Fruit fly (Drosophila melanogaster) whole organism, embryonic: ENCODE data around the gene CG15403.
A peak's percentile ranks its signal among the peaks of the same experiment; 100 is the strongest.

Source experiments
- CG10209 ChIP-seq: fragments of 200-800 bp; sonication (Bioruptor generic); optimal IDR thresholded peaks from 3 replicates; lab custom pipeline; 2017; ENCODE audit warnings: missing biosample characterization, mild to moderate bottlenecking, missing genetic modification characterization, missing genetic modification reagents
- CG10321 ChIP-seq: fragments of 200-800 bp; sonication (Bioruptor generic); IDR thresholded peaks from 2 replicates; pipeline ENCODE4 v1.3.6; 2022; ENCODE audit warnings: missing biosample characterization, missing genetic modification characterization
- CG10979 ChIP-seq: fragments of 200-800 bp; sonication (Bioruptor generic); optimal IDR thresholded peaks from 2 replicates; lab custom pipeline; 2018; ENCODE audit warnings: missing biosample characterization, mild to moderate bottlenecking, missing genetic modification characterization, moderate library complexity
- CG12391 ChIP-seq: fragments of 200-800 bp; sonication (Bioruptor generic); optimal IDR thresholded peaks from 3 replicates; lab custom pipeline; 2018; ENCODE audit warnings: missing biosample characterization, mild to moderate bottlenecking, missing genetic modification characterization, moderate library complexity
- CG12942 ChIP-seq: fragments of 200-800 bp; sonication (Bioruptor generic); optimal IDR thresholded peaks from 3 replicates; lab custom pipeline; 2016; ENCODE audit warnings: missing biosample characterization, missing genetic modification characterization
- CG15514 ChIP-seq: fragments of 200-800 bp; sonication (Bioruptor generic); optimal IDR thresholded peaks from 3 replicates; lab custom pipeline; 2017; ENCODE audit warnings: missing biosample characterization, missing genetic modification characterization, mild to moderate bottlenecking, moderate library complexity, missing genetic modification reagents
- CG18619 ChIP-seq: fragments of 200-800 bp; sonication (Bioruptor generic); optimal IDR thresholded peaks from 3 replicates; lab custom pipeline; 2017; ENCODE audit warnings: missing biosample characterization, mild to moderate bottlenecking, missing genetic modification characterization
- CG2129 ChIP-seq: fragments of 200-800 bp; sonication (Bioruptor generic); IDR thresholded peaks from 2 replicates; pipeline ENCODE4 v1.3.6; 2022; ENCODE audit warnings: missing biosample characterization, missing genetic modification characterization; ENCODE audit not compliant: partially characterized antibody
- CG3407 ChIP-seq: fragments of 200-800 bp; sonication (Bioruptor generic); optimal IDR thresholded peaks from 2 replicates; lab custom pipeline; 2018; ENCODE audit warnings: missing biosample characterization, mild to moderate bottlenecking, missing genetic modification characterization
- CG6791 ChIP-seq: fragments of 200-800 bp; sonication (Bioruptor generic); IDR thresholded peaks from 3 replicates; pipeline ENCODE4 v1.3.6; 2022; ENCODE audit warnings: missing biosample characterization, missing genetic modification characterization; ENCODE audit not compliant: partially characterized antibody
- CG7372 ChIP-seq: fragments of 200-800 bp; sonication (Bioruptor generic); IDR thresholded peaks from 2 replicates; pipeline ENCODE4 v1.3.6; 2022; ENCODE audit warnings: missing biosample characterization, missing genetic modification characterization
- CG8359 ChIP-seq: fragments of 200-800 bp; sonication (Bioruptor generic); optimal IDR thresholded peaks from 2 replicates; lab custom pipeline; 2017; ENCODE audit warnings: missing biosample characterization, mild to moderate bottlenecking, missing genetic modification characterization, borderline replicate concordance
- CG9797 ChIP-seq: fragments of 200-800 bp; sonication (Bioruptor generic); optimal IDR thresholded peaks from 3 replicates; lab custom pipeline; 2018; ENCODE audit warnings: missing biosample characterization, mild to moderate bottlenecking, missing genetic modification characterization
- D ChIP-seq, 2 experiments: fragments of 200-800 bp in 1 of 2; fragments of >200 bp in 1 of 2; sonication (Bioruptor generic) in 1 of 2; optimal IDR thresholded peaks; 2 replicates in 1 of 2; 3 replicates in 1 of 2; lab custom pipeline; 2017; ENCODE audit warnings: mild to moderate bottlenecking in 1 of 2, missing biosample characterization in 1 of 2, missing genetic modification characterization in 1 of 2, missing genetic modification reagents in 1 of 2
- E2f2 ChIP-seq: fragments of 200-800 bp; sonication (Bioruptor generic); IDR thresholded peaks from 2 replicates; pipeline ENCODE4 v1.3.6; 2022; ENCODE audit warnings: missing biosample characterization, missing genetic modification characterization
- Hand ChIP-seq: fragments of 200-800 bp; sonication (Bioruptor generic); optimal IDR thresholded peaks from 2 replicates; lab custom pipeline; 2017; ENCODE audit warnings: mild to moderate bottlenecking, missing biosample characterization, missing genetic modification reagents, missing genetic modification characterization
- NK7.1 ChIP-seq: fragments of 200-800 bp; sonication (Bioruptor generic); optimal IDR thresholded peaks from 3 replicates; lab custom pipeline; 2016; ENCODE audit warnings: missing biosample characterization, missing genetic modification characterization
- Nf-YC ChIP-seq: fragments of 200-800 bp; optimal IDR thresholded peaks from 3 replicates; lab custom pipeline; 2019; ENCODE audit warnings: missing biosample characterization, mild to moderate bottlenecking, missing genetic modification characterization, moderate library complexity
- Ptx1 ChIP-seq: fragments of 200-800 bp; sonication (Bioruptor generic); IDR thresholded peaks from 2 replicates; pipeline ENCODE4 v1.3.6; 2022; ENCODE audit warnings: missing biosample characterization, missing genetic modification characterization
- Ravus ChIP-seq: fragments of 200-800 bp; sonication (Bioruptor generic); IDR thresholded peaks from 2 replicates; pipeline ENCODE4 v1.3.6; 2022; ENCODE audit warnings: missing biosample characterization, missing genetic modification characterization
- Sox100B ChIP-seq: fragments of 200-800 bp; sonication (Bioruptor generic); optimal IDR thresholded peaks from 3 replicates; lab custom pipeline; 2018; ENCODE audit warnings: missing biosample characterization, mild to moderate bottlenecking, missing genetic modification characterization
- Taf1 ChIP-seq: fragments of 200-800 bp; sonication (Bioruptor generic); IDR thresholded peaks from 2 replicates; pipeline ENCODE4 v1.3.6; 2022; ENCODE audit warnings: missing biosample characterization, missing genetic modification characterization
- ara ChIP-seq: fragments of 200-800 bp; sonication (Bioruptor generic); IDR thresholded peaks from 2 replicates; pipeline ENCODE4 v1.3.6; 2022; ENCODE audit warnings: missing biosample characterization, missing genetic modification characterization
- bab2 ChIP-seq: fragments of 200-800 bp; sonication (Bioruptor generic); optimal IDR thresholded peaks from 2 replicates; lab custom pipeline; 2016; ENCODE audit warnings: missing biosample characterization, missing genetic modification characterization
- btn ChIP-seq: fragments of 200-800 bp; sonication (Bioruptor generic); optimal IDR thresholded peaks from 2 replicates; lab custom pipeline; 2016; ENCODE audit warnings: missing biosample characterization, missing genetic modification characterization
- cad ChIP-seq: fragments of >200 bp; optimal IDR thresholded peaks from 2 replicates; lab custom pipeline; 2017; ENCODE audit warnings: missing biosample characterization, missing genetic modification characterization
- cas ChIP-seq: fragments of 200-800 bp; sonication (Bioruptor generic); IDR thresholded peaks from 2 replicates; pipeline ENCODE4 v1.3.6; 2022; ENCODE audit warnings: missing biosample characterization, missing genetic modification characterization
- chm ChIP-seq: fragments of 200-800 bp; sonication (Bioruptor generic); IDR thresholded peaks from 2 replicates; pipeline ENCODE4 v1.3.6; 2022; ENCODE audit warnings: missing biosample characterization, missing genetic modification characterization
- corto ChIP-seq: fragments of 200-800 bp; sonication (Bioruptor generic); optimal IDR thresholded peaks from 2 replicates; lab custom pipeline; 2016; ENCODE audit warnings: missing biosample characterization, mild to moderate bottlenecking, missing genetic modification characterization, moderate library complexity
- dysf ChIP-seq: fragments of 200-800 bp; sonication (Bioruptor generic); IDR thresholded peaks from 3 replicates; pipeline ENCODE4 v1.3.6; 2022; ENCODE audit warnings: missing biosample characterization, missing genetic modification characterization
- emc ChIP-seq: fragments of 200-800 bp; sonication (Bioruptor generic); optimal IDR thresholded peaks from 2 replicates; lab custom pipeline; 2016; ENCODE audit warnings: missing biosample characterization, missing genetic modification characterization
- en ChIP-seq: fragments of 200-800 bp; sonication (Bioruptor generic); optimal IDR thresholded peaks from 2 replicates; lab custom pipeline; 2016; ENCODE audit warnings: missing biosample characterization, missing genetic modification characterization
- gem ChIP-seq: fragments of 200-800 bp; sonication (Bioruptor generic); optimal IDR thresholded peaks from 2 replicates; lab custom pipeline; 2019; ENCODE audit warnings: missing biosample characterization, mild to moderate bottlenecking, missing genetic modification characterization, moderate library complexity
- her ChIP-seq: fragments of 200-800 bp; sonication (Bioruptor generic); optimal IDR thresholded peaks from 2 replicates; lab custom pipeline; 2016; ENCODE audit warnings: missing biosample characterization, missing genetic modification characterization
- ind ChIP-seq: fragments of 200-800 bp; sonication (Bioruptor generic); optimal IDR thresholded peaks from 3 replicates; lab custom pipeline; 2016; ENCODE audit warnings: missing biosample characterization, missing genetic modification characterization
- jing ChIP-seq: fragments of 200-800 bp; sonication (Bioruptor generic); optimal IDR thresholded peaks from 2 replicates; lab custom pipeline; 2018; ENCODE audit warnings: missing biosample characterization, mild to moderate bottlenecking, missing genetic modification characterization
- lbe ChIP-seq: fragments of 200-800 bp; sonication (Bioruptor generic); optimal IDR thresholded peaks from 2 replicates; lab custom pipeline; 2016; ENCODE audit warnings: missing biosample characterization, mild to moderate bottlenecking, missing genetic modification characterization
- nerfin-1 ChIP-seq: fragments of 200-800 bp; sonication (Bioruptor generic); optimal IDR thresholded peaks from 3 replicates; lab custom pipeline; 2019; ENCODE audit warnings: missing biosample characterization, mild to moderate bottlenecking, missing genetic modification characterization, moderate library complexity
- p53 ChIP-seq: fragments of 200-800 bp; sonication (Bioruptor generic); optimal IDR thresholded peaks from 2 replicates; lab custom pipeline; 2016; ENCODE audit warnings: missing biosample characterization, missing genetic modification characterization
- pfk ChIP-seq: fragments of 200-800 bp; sonication (Bioruptor generic); optimal IDR thresholded peaks from 2 replicates; lab custom pipeline; 2018; ENCODE audit warnings: missing biosample characterization, mild to moderate bottlenecking, missing genetic modification characterization, moderate library complexity
- pnt ChIP-seq: fragments of 200-800 bp; sonication (Bioruptor generic); optimal IDR thresholded peaks from 3 replicates; lab custom pipeline; 2016; ENCODE audit warnings: missing biosample characterization, missing genetic modification characterization
- schlank ChIP-seq: fragments of 200-800 bp; sonication (Bioruptor generic); optimal IDR thresholded peaks from 2 replicates; lab custom pipeline; 2018; ENCODE audit warnings: missing biosample characterization, mild to moderate bottlenecking, missing genetic modification characterization
- sd ChIP-seq: fragments of 200-800 bp; sonication (Bioruptor generic); optimal IDR thresholded peaks from 3 replicates; lab custom pipeline; 2018; ENCODE audit warnings: missing biosample characterization, mild to moderate bottlenecking, missing genetic modification characterization, moderate library complexity
- sim ChIP-seq: fragments of 200-800 bp; sonication (Bioruptor generic); IDR thresholded peaks from 2 replicates; pipeline ENCODE4 v1.3.6; 2022; ENCODE audit warnings: missing biosample characterization, missing genetic modification characterization
- stc ChIP-seq: fragments of 200-800 bp; sonication (Bioruptor generic); IDR thresholded peaks from 2 replicates; pipeline ENCODE4 v1.3.6; 2022; ENCODE audit warnings: missing biosample characterization, missing genetic modification characterization
- stwl ChIP-seq: fragments of 200-800 bp; sonication (Bioruptor generic); optimal IDR thresholded peaks from 3 replicates; lab custom pipeline; 2018; ENCODE audit warnings: missing biosample characterization, mild to moderate bottlenecking, missing genetic modification characterization, moderate library complexity
- tna ChIP-seq: fragments of 200-800 bp; sonication (Bioruptor generic); IDR thresholded peaks from 2 replicates; pipeline ENCODE4 v1.3.6; 2022; ENCODE audit warnings: missing biosample characterization, missing genetic modification characterization; ENCODE audit not compliant: partially characterized antibody
- trh ChIP-seq: fragments of 200-800 bp; sonication (Bioruptor generic); optimal IDR thresholded peaks from 2 replicates; lab custom pipeline; 2016; ENCODE audit warnings: missing biosample characterization, missing genetic modification characterization
- unc-4 ChIP-seq: fragments of 200-800 bp; sonication (Bioruptor generic); IDR thresholded peaks from 2 replicates; pipeline ENCODE4 v1.3.6; 2022; ENCODE audit warnings: missing biosample characterization, missing genetic modification characterization; ENCODE audit not compliant: partially characterized antibody
- wor ChIP-seq: fragments of 200-800 bp; sonication (Bioruptor generic); IDR thresholded peaks from 2 replicates; pipeline ENCODE4 v1.3.6; 2022; ENCODE audit warnings: missing biosample characterization, missing genetic modification characterization
- zen2 ChIP-seq: fragments of 200-800 bp; sonication (Bioruptor generic); IDR thresholded peaks from 3 replicates; pipeline ENCODE4 v1.3.6; 2022; ENCODE audit warnings: missing biosample characterization, missing genetic modification characterization; ENCODE audit not compliant: partially characterized antibody

Gene CG15403

DNA sequence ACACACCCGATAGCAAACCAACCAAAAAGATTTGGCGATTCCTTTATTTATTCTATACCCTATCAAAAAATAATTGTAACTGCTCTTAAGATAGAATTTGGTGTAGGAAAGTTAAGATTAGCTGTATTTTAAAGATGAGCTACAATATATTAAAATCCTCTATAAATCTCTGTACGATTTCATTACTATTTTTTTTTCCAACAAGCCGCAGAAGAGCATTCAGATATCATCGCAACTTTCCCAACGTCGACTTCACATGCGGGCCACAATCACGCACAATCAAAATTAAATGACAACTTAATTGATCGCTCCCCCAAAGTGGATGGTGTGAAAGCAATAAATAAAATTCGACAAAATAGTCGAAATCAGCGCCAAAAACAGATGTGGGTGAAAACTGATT is 35.9 kb upstream of the CG15403 start (continued):
- TF ChIP-seq Ravus (GFP tag; lab: Robert Waterston, UW) (no peak), gem (tag; lab: Kevin White, UChicago) (peak; percentile 61), Nf-YC (tag; lab: Kevin White, UChicago) (no peak), nerfin-1 (no peak), trh (GFP tag; lab: Kevin White, UChicago) (no peak), CG12942 (GFP tag; lab: Kevin White, UChicago) (no peak), NK7.1 (GFP tag; lab: Kevin White, UChicago) (no peak), pfk (GFP tag; lab: Kevin White, UChicago) (no peak), Sox100B (GFP tag; lab: Kevin White, UChicago) (peak; percentile 65), CG15514 (GFP tag; lab: Kevin White, UChicago) (peak; percentile 14), ara (GFP tag; lab: Robert Waterston, UW) (no peak), tna (GFP tag; lab: Robert Waterston, UW) (no peak), chm (no peak), btn (no peak), stwl (tag; lab: Kevin White, UChicago) (no peak), sim (no peak), Taf1 (GFP tag; lab: Robert Waterston, UW) (no peak), cas (GFP tag; lab: Robert Waterston, UW) (no peak), sd (tag; lab: Kevin White, UChicago) (no peak), emc (GFP tag; lab: Kevin White, UChicago) (no peak), her (GFP tag; lab: Kevin White, UChicago) (no peak), Hand (GFP tag; lab: Kevin White, UChicago) (no peak), CG10979 (peak; percentile 31), bab2 (GFP tag; lab: Kevin White, UChicago) (peak; percentile 22), en (GFP tag; lab: Kevin White, UChicago) (no peak), CG6791 (no peak), schlank (tag; lab: Kevin White, UChicago) (no peak), CG12391 (tag; lab: Kevin White, UChicago) (peak; percentile 30), corto (GFP tag; lab: Kevin White, UChicago) (no peak), pnt (GFP tag; lab: Kevin White, UChicago) (no peak), zen2 (GFP tag; lab: Robert Waterston, UW) (no peak), ind (GFP tag; lab: Kevin White, UChicago) (peak; percentile 18), CG8359 (GFP tag; lab: Kevin White, UChicago) (no peak), CG3407 (no peak), stc (GFP tag; lab: Robert Waterston, UW) (peak; percentile 27; the same call in 1 of the 2 replicates), jing (GFP tag; lab: Kevin White, UChicago) (no peak), p53 (GFP tag; lab: Kevin White, UChicago) (no peak), cad (GFP tag; lab: Kevin White, UChicago) (no peak), lbe (no peak), CG10209 (peak; percentile 28), unc-4 (GFP tag; lab: Robert Waterston, UW) (no peak), wor (no peak), CG9797 (no peak), CG10321 (GFP tag; lab: Robert Waterston, UW) (no peak), CG18619 (GFP tag; lab: Kevin White, UChicago) (peak; percentile 9), D (optimal IDR thresholded peaks at IDR 0.05; lab: Kevin White, UChicago) (no peak), D (GFP tag; optimal IDR thresholded peaks at IDR 0.05; lab: Kevin White, UChicago) (peak; percentile 7), E2f2 (GFP tag; lab: Robert Waterston, UW) (peak; percentile 37; the same call in 1 of the 2 replicates), CG7372 (GFP tag; lab: Robert Waterston, UW) (no peak), dysf (GFP tag; lab: Robert Waterston, UW) (peak; percentile 69), Ptx1 (GFP tag; lab: Robert Waterston, UW) (peak; percentile 54), CG2129 (GFP tag; lab: Robert Waterston, UW) (no peak)
